Worm (Caenorhabditis elegans): ENCODE data around the gene R04A9.3.

The R04A9.3 gene

DNA sequence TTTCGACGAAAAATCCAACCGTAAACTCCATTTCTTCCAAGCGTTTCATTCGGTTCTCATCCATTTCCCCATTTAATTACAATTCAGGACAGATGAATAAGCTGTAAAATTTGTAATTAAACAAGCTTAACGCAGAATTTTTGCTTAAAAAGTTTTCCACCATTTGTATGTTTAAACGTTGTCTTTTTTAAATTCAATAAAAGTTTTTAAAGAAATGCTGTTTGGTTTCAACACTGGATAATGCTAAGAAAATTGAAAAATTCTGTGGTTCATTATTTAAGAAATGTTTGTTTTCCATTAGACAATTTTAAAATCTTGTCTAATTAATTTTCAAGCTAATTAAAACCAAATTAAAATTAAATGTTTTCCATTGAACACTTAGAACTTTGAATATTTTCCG is at the start of gene R04A9.3:
Gene R04A9.3 (minus strand): TSS at position 101 of the 400 bp plus-strand sequence.
- no peak for TF ChIP-seq tbx-37 (GFP tag; conservative IDR thresholded peaks at IDR 0.05)
- TF ChIP-seq tra-4 (tag; optimal IDR thresholded peaks at IDR 0.05): no peak
- no peak for TF ChIP-seq B0310.2 (tag; optimal IDR thresholded peaks at IDR 0.05)
- TF ChIP-seq tbx-11 (GFP tag; IDR thresholded peaks at IDR 0.05): no peak
- TF ChIP-seq hmbx-1 (tag; optimal IDR thresholded peaks at IDR 0.05): no peak
- no peak for TF ChIP-seq hmg-4 (GFP tag; optimal IDR thresholded peaks at IDR 0.05)
- TF ChIP-seq ets-7 (tag; optimal IDR thresholded peaks at IDR 0.05): no peak
- TF ChIP-seq hnd-1 (tag; optimal IDR thresholded peaks at IDR 0.05): no peak

DNA sequence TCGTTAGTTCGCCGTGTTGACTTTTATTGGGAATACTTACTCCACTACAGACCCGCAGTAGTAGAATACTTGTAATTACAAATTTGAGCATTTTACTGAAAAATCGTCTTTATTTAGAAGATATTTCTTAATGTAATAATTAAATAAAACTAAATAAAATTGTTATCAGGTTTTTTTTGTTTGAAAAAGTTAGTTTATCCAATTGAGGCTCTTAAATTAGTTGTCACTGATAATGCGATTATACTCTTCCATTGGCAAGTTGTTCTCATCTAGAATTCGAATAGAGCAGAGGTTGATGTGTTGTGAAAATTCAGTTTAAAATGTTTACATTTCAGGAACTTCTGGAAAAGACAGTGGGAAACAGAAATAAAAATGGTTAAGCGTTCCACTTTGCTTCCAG is 45.1 kb upstream of the R04A9.3 start, which contains the start of gene ZK1193.2:
Gene ZK1193.2 (minus strand): TSS at position 101 of the 400 bp plus-strand sequence.
- TF ChIP-seq tbx-11 (GFP tag; IDR thresholded peaks at IDR 0.05): no peak
- TF ChIP-seq F13C5.2 (tag; optimal IDR thresholded peaks at IDR 0.05): no peak
- TF ChIP-seq tbx-37 (GFP tag; conservative IDR thresholded peaks at IDR 0.05): no peak
- no peak for TF ChIP-seq tra-4 (tag; optimal IDR thresholded peaks at IDR 0.05)
- no peak for TF ChIP-seq pes-1 (GFP tag; IDR thresholded peaks at IDR 0.05)
- no peak for TF ChIP-seq scrt-1 (GFP tag; IDR thresholded peaks at IDR 0.05)

DNA sequence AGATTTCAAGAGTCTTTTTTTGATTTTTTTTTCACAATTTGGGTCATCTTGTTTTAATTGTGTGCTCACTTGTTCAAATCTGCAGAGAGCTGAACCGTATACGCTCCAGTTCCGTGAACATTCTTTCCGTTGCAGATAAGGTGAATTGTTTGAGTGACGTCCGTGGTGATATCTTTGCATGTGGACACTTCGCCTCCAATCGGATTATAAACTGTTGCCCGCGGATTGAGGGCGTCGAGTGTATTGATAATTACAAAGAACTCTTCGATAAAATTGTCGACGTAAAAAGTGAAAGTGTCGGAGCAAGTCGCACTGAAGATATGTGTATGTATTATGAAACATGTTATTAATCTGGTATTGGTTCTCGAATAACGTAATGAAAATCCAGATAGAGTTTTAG is 43.4 kb upstream of the R04A9.3 start:
- TF ChIP-seq ceh-36 (tag; optimal IDR thresholded peaks at IDR 0.05): no peak
- TF ChIP-seq hmbx-1 (tag; optimal IDR thresholded peaks at IDR 0.05): no peak
- no peak for TF ChIP-seq pes-1 (GFP tag; IDR thresholded peaks at IDR 0.05)
- TF ChIP-seq tbx-37 (GFP tag; conservative IDR thresholded peaks at IDR 0.05): no peak
- TF ChIP-seq sea-1 (GFP tag; conservative IDR thresholded peaks at IDR 0.05): no peak
- no peak for TF ChIP-seq flt-1 (GFP tag; IDR thresholded peaks at IDR 0.05)
- TF ChIP-seq aly-1 (tag; optimal IDR thresholded peaks at IDR 0.05): no peak
- no peak for TF ChIP-seq B0310.2 (tag; optimal IDR thresholded peaks at IDR 0.05)
- no peak for TF ChIP-seq scrt-1 (GFP tag; IDR thresholded peaks at IDR 0.05)
- no peak for TF ChIP-seq hnd-1 (tag; optimal IDR thresholded peaks at IDR 0.05)
- TF ChIP-seq ceh-13 (GFP tag; optimal IDR thresholded peaks at IDR 0.05): no peak
- no peak for TF ChIP-seq tbx-11 (GFP tag; IDR thresholded peaks at IDR 0.05)
- no peak for TF ChIP-seq F13C5.2 (tag; optimal IDR thresholded peaks at IDR 0.05)
- TF ChIP-seq ets-7 (tag; optimal IDR thresholded peaks at IDR 0.05): no peak

DNA sequence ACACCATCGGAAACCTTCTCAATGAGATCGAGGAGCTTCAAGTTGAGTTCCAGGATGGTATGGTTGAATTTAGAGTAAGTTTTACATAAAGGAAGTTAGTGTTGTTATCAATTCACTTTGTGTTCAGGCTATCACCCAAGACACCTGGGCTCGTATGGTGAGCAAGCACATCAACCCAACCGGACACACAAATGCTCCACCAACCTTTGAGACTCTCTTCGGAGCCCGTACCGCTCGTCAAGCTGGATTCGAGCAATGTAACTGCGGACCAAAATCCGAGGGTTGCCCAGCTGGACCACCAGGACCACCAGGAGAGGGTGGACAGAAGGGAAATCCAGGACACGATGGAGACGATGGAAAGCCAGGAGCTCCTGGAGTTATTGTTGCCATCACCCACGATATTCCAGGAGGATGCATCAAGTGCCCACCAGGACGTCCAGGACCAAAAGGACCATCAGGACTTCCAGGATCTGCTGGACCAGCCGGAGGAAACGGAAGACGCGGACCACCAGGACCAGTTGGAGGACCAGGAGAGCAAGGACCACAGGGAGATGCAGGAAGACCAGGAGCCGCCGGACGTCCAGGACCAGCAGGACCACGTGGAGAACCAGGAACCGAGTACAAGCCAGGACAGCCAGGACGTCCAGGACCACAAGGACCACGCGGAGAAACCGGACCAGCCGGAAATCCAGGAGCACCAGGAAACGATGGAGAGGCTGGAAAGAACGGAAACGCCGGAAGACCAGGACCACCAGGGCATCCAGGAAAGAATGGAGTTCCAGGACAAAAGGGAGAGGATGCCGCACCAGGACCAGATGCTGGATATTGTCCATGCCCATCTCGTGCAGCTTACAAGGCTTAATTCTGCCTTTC is 41.6 kb upstream of the R04A9.3 start:
- no peak for TF ChIP-seq hmbx-1 (tag; optimal IDR thresholded peaks at IDR 0.05)
- no peak for TF ChIP-seq ceh-13 (GFP tag; optimal IDR thresholded peaks at IDR 0.05)
- TF ChIP-seq ama-1 (optimal IDR thresholded peaks at IDR 0.05): no peak
- no peak for TF ChIP-seq scrt-1 (GFP tag; IDR thresholded peaks at IDR 0.05)
- TF ChIP-seq F13C5.2 (tag; optimal IDR thresholded peaks at IDR 0.05): no peak
- TF ChIP-seq aly-1 (tag; optimal IDR thresholded peaks at IDR 0.05): no peak
- TF ChIP-seq hmg-4 (GFP tag; optimal IDR thresholded peaks at IDR 0.05): no peak
- TF ChIP-seq ceh-36 (tag; optimal IDR thresholded peaks at IDR 0.05): no peak
- no peak for TF ChIP-seq pes-1 (GFP tag; IDR thresholded peaks at IDR 0.05)
- no peak for TF ChIP-seq tbx-37 (GFP tag; conservative IDR thresholded peaks at IDR 0.05)
- TF ChIP-seq tra-4 (tag; optimal IDR thresholded peaks at IDR 0.05): no peak
- no peak for TF ChIP-seq hnd-1 (tag; optimal IDR thresholded peaks at IDR 0.05)
- no peak for TF ChIP-seq flt-1 (GFP tag; IDR thresholded peaks at IDR 0.05)
- no peak for TF ChIP-seq ets-7 (tag; optimal IDR thresholded peaks at IDR 0.05)
- no peak for TF ChIP-seq sea-1 (GFP tag; conservative IDR thresholded peaks at IDR 0.05)
- no peak for TF ChIP-seq tbx-11 (GFP tag; IDR thresholded peaks at IDR 0.05)
- TF ChIP-seq B0310.2 (tag; optimal IDR thresholded peaks at IDR 0.05): no peak

DNA sequence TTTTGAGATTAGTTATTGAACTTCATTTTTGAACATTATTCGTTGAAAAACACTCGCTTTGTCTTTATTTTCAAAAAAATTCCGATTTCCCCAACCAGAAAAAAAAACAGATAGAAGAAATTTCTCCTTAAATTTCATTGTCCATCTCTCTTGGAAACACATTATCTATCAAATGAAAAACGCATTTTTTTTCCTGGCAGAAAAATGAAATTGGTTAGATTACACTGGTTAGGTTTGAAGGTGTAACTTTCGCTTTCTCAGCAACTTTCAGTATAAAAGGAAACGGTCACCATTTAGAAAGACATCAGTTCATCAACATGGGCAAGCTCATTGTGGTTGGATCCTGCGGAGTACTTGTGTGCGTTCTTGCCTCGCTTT is 41.0 kb upstream of the R04A9.3 start, which contains the start of gene col-19:
Gene col-19 (plus strand): TSS at position 301 of the 378 bp plus-strand sequence.
- TF ChIP-seq hmbx-1 (tag; optimal IDR thresholded peaks at IDR 0.05) (no peak), hnd-1 (tag; optimal IDR thresholded peaks at IDR 0.05) (no peak), B0310.2 (tag; optimal IDR thresholded peaks at IDR 0.05) (no peak), ceh-13 (GFP tag; optimal IDR thresholded peaks at IDR 0.05) (no peak), tra-4 (tag; optimal IDR thresholded peaks at IDR 0.05) (no peak), hmg-4 (GFP tag; optimal IDR thresholded peaks at IDR 0.05) (no peak), ets-7 (tag; optimal IDR thresholded peaks at IDR 0.05) (no peak), F13C5.2 (tag; optimal IDR thresholded peaks at IDR 0.05) (no peak), ama-1 (optimal IDR thresholded peaks at IDR 0.05) (no peak), pes-1 (GFP tag; IDR thresholded peaks at IDR 0.05) (no peak), sea-1 (GFP tag; conservative IDR thresholded peaks at IDR 0.05) (no peak), flt-1 (GFP tag; IDR thresholded peaks at IDR 0.05) (no peak), tbx-11 (GFP tag; IDR thresholded peaks at IDR 0.05) (no peak), scrt-1 (GFP tag; IDR thresholded peaks at IDR 0.05) (no peak), aly-1 (tag; optimal IDR thresholded peaks at IDR 0.05) (no peak), tbx-37 (GFP tag; conservative IDR thresholded peaks at IDR 0.05) (no peak), ceh-36 (tag; optimal IDR thresholded peaks at IDR 0.05) (no peak)

DNA sequence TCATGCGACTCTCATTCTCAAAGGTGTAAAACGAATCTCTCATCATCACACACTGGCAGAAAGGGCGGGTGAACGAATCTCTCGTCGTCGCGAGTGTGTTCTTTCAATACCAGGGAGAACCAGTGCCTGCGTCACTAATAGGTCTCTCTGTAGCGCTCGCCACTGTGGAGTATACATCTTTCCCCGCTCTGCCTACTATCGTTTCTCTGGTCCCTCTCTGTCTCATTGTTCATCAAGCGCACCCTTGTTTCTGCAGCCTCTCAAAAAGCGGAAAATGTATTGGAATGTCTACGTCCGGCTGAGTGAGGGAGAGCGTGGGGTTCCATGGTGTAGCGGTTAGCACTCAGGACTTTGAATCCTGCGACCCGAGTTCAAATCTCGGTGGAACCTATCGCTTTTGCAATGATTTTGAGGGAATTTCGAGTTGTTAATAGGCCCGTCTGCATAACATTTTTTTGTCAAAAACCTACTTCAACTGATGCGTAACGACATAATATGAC is 29.7 kb upstream of the R04A9.3 start:
- TF ChIP-seq aly-1 (tag; optimal IDR thresholded peaks at IDR 0.05) (peak; percentile 89), ceh-36 (tag; optimal IDR thresholded peaks at IDR 0.05) (peak; percentile 80), tra-4 (tag; optimal IDR thresholded peaks at IDR 0.05) (peak; percentile 54), ets-7 (tag; optimal IDR thresholded peaks at IDR 0.05) (peak; percentile 85), flt-1 (GFP tag; IDR thresholded peaks at IDR 0.05) (peak; percentile 91), scrt-1 (GFP tag; IDR thresholded peaks at IDR 0.05) (peak; percentile 92), tbx-37 (GFP tag; conservative IDR thresholded peaks at IDR 0.05) (peak; percentile 82), ceh-13 (GFP tag; optimal IDR thresholded peaks at IDR 0.05) (peak; percentile 82), tbx-11 (GFP tag; IDR thresholded peaks at IDR 0.05) (peak; percentile 93), hnd-1 (tag; optimal IDR thresholded peaks at IDR 0.05) (peak; percentile 77), B0310.2 (tag; optimal IDR thresholded peaks at IDR 0.05) (peak; percentile 78), hmbx-1 (tag; optimal IDR thresholded peaks at IDR 0.05) (peak; percentile 71), F13C5.2 (tag; optimal IDR thresholded peaks at IDR 0.05) (peak; percentile 96), ama-1 (optimal IDR thresholded peaks at IDR 0.05) (no peak), hmg-4 (GFP tag; optimal IDR thresholded peaks at IDR 0.05) (peak; percentile 98), pes-1 (GFP tag; IDR thresholded peaks at IDR 0.05) (peak; percentile 93), sea-1 (GFP tag; conservative IDR thresholded peaks at IDR 0.05) (peak; percentile 92)

Data from whole organism, early embryonic.